Fruit fly (Drosophila melanogaster) whole organism, embryonic: ENCODE results near the gene Ugt35E2.

Source experiments
- Ada2b ChIP-seq: fragments of 200-800 bp; sonication (Bioruptor generic); IDR thresholded peaks from 2 replicates; pipeline ENCODE4 v1.3.6; 2022; ENCODE audit warnings: missing biosample characterization, missing genetic modification characterization
- Adf1 ChIP-seq: fragments of 200-800 bp; sonication (Bioruptor generic); IDR thresholded peaks from 2 replicates; pipeline ENCODE4 v1.3.6; 2022; ENCODE audit warnings: missing biosample characterization, missing genetic modification characterization
- CG10209 ChIP-seq: fragments of 200-800 bp; sonication (Bioruptor generic); optimal IDR thresholded peaks from 3 replicates; lab custom pipeline; 2017; ENCODE audit warnings: missing biosample characterization, mild to moderate bottlenecking, missing genetic modification characterization, missing genetic modification reagents
- CG10959 ChIP-seq: fragments of 200-800 bp; sonication (Bioruptor generic); IDR thresholded peaks from 2 replicates; pipeline ENCODE4 v1.3.6; 2022; ENCODE audit warnings: missing biosample characterization, missing genetic modification characterization
- CG12659 ChIP-seq: fragments of 200-800 bp; sonication (Bioruptor generic); optimal IDR thresholded peaks from 3 replicates; lab custom pipeline; 2017; ENCODE audit warnings: mild to moderate bottlenecking, missing biosample characterization, missing genetic modification reagents, missing genetic modification characterization
- CG14014 ChIP-seq: fragments of 200-800 bp; sonication (Bioruptor generic); IDR thresholded peaks from 2 replicates; pipeline ENCODE4 v1.3.6; 2022; ENCODE audit warnings: missing biosample characterization, missing genetic modification characterization
- CG15269 ChIP-seq: fragments of 200-800 bp; sonication (Bioruptor generic); optimal IDR thresholded peaks from 2 replicates; lab custom pipeline; 2018; ENCODE audit warnings: missing biosample characterization, mild to moderate bottlenecking, missing genetic modification characterization, moderate library complexity
- CG18262 ChIP-seq: fragments of 200-800 bp; optimal IDR thresholded peaks from 3 replicates; lab custom pipeline; 2019; ENCODE audit warnings: missing biosample characterization, mild to moderate bottlenecking, missing genetic modification characterization, moderate library complexity
- CG30403 ChIP-seq: fragments of 200-800 bp; sonication (Bioruptor generic); optimal IDR thresholded peaks from 3 replicates; lab custom pipeline; 2016; ENCODE audit warnings: missing biosample characterization, missing genetic modification characterization
- CG31365 ChIP-seq: fragments of 200-800 bp; sonication (Bioruptor generic); optimal IDR thresholded peaks from 2 replicates; lab custom pipeline; 2018; ENCODE audit warnings: missing biosample characterization, mild to moderate bottlenecking, missing genetic modification characterization
- CG4707 ChIP-seq: fragments of 200-800 bp; sonication (Bioruptor generic); optimal IDR thresholded peaks from 2 replicates; lab custom pipeline; 2018; ENCODE audit warnings: missing biosample characterization, mild to moderate bottlenecking, missing genetic modification characterization, moderate library complexity
- CG7556 ChIP-seq: fragments of 200-800 bp; sonication (Bioruptor generic); optimal IDR thresholded peaks from 2 replicates; lab custom pipeline; 2017; ENCODE audit warnings: missing biosample characterization, mild to moderate bottlenecking, missing genetic modification characterization
- CG8478 ChIP-seq: fragments of >200 bp; optimal IDR thresholded peaks from 2 replicates; lab custom pipeline; 2018
- D ChIP-seq, 2 experiments: fragments of 200-800 bp in 1 of 2; fragments of >200 bp in 1 of 2; sonication (Bioruptor generic) in 1 of 2; optimal IDR thresholded peaks; 2 replicates in 1 of 2; 3 replicates in 1 of 2; lab custom pipeline; 2017; ENCODE audit warnings: mild to moderate bottlenecking in 1 of 2, missing biosample characterization in 1 of 2, missing genetic modification characterization in 1 of 2, missing genetic modification reagents in 1 of 2
- D19B ChIP-seq: fragments of 200-800 bp; sonication (Bioruptor generic); optimal IDR thresholded peaks from 2 replicates; lab custom pipeline; 2017; ENCODE audit warnings: missing biosample characterization, mild to moderate bottlenecking, missing genetic modification characterization
- Dek ChIP-seq: fragments of 200-800 bp; sonication (Bioruptor generic); optimal IDR thresholded peaks from 3 replicates; lab custom pipeline; 2019; ENCODE audit warnings: missing biosample characterization, mild to moderate bottlenecking, missing genetic modification characterization, moderate library complexity
- Dll ChIP-seq: fragments of 200-800 bp; sonication (Bioruptor generic); IDR thresholded peaks from 4 replicates; pipeline ENCODE4 v1.3.6; 2022; ENCODE audit warnings: missing biosample characterization, missing genetic modification characterization; ENCODE audit not compliant: partially characterized antibody
- HLHmδ ChIP-seq: fragments of 200-800 bp; sonication (Bioruptor generic); optimal IDR thresholded peaks from 2 replicates; lab custom pipeline; 2018; ENCODE audit warnings: missing biosample characterization, mild to moderate bottlenecking, missing genetic modification characterization, moderate library complexity
- Hey ChIP-seq: fragments of 200-800 bp; sonication (Bioruptor generic); optimal IDR thresholded peaks from 3 replicates; lab custom pipeline; 2018; ENCODE audit warnings: missing biosample characterization, mild to moderate bottlenecking, missing genetic modification characterization
- Hr78 ChIP-seq, 2 experiments: fragments of 200-800 bp in 1 of 2; fragments of >200 bp in 1 of 2; sonication (Bioruptor generic) in 1 of 2; optimal IDR thresholded peaks; 2 replicates each; lab custom pipeline; 2017 to 2019; ENCODE audit warnings: missing biosample characterization in 2 of 2, missing genetic modification characterization in 2 of 2, mild to moderate bottlenecking in 1 of 2, moderate library complexity in 1 of 2
- Kr ChIP-seq: fragments of 200-800 bp; sonication (Bioruptor generic); optimal IDR thresholded peaks from 2 replicates; lab custom pipeline; 2017; ENCODE audit warnings: missing biosample characterization, mild to moderate bottlenecking, missing genetic modification characterization
- Med ChIP-seq: fragments of 200-800 bp; sonication (Bioruptor generic); peaks from one replicate; lab custom pipeline; 2016; ENCODE audit warnings: missing biosample characterization, missing genetic modification characterization, mild to moderate bottlenecking, inconsistent platforms, moderate library complexity
- NFAT ChIP-seq: fragments of 200-800 bp; sonication (Bioruptor generic); IDR thresholded peaks from 2 replicates; pipeline ENCODE4 v1.3.6; 2022; ENCODE audit warnings: missing biosample characterization, missing genetic modification characterization
- Oli ChIP-seq: fragments of 200-800 bp; sonication (Bioruptor generic); optimal IDR thresholded peaks from 2 replicates; lab custom pipeline; 2018; ENCODE audit warnings: missing biosample characterization, mild to moderate bottlenecking, missing genetic modification characterization, moderate library complexity
- Opbp ChIP-seq: fragments of 200-800 bp; sonication (Bioruptor generic); IDR thresholded peaks from 3 replicates; pipeline ENCODE4 v1.3.6; 2022; ENCODE audit warnings: missing biosample characterization, missing genetic modification characterization; ENCODE audit not compliant: partially characterized antibody
- Scr ChIP-seq: fragments of 200-800 bp; sonication (Bioruptor generic); IDR thresholded peaks from 2 replicates; pipeline ENCODE4 v1.3.6; 2022; ENCODE audit warnings: missing biosample characterization, missing genetic modification characterization; ENCODE audit not compliant: partially characterized antibody
- Sin3A ChIP-seq: fragments of >200 bp; optimal IDR thresholded peaks from 2 replicates; lab custom pipeline; 2018
- Stat92E ChIP-seq, 3 experiments: fragments of >200 bp in 2 of 3; fragments of 200-800 bp in 1 of 3; sonication (Bioruptor generic) in 1 of 3; optimal IDR thresholded peaks; 2 replicates each; lab custom pipeline; 2017 to 2019; ENCODE audit warnings: missing biosample characterization in 3 of 3, missing genetic modification characterization in 3 of 3, mild to moderate bottlenecking in 1 of 3, moderate library complexity in 1 of 3
- Tbp ChIP-seq: fragments of >200 bp; optimal IDR thresholded peaks from 2 replicates; lab custom pipeline; 2018; ENCODE audit warnings: missing biosample characterization, missing genetic modification characterization
- YL-1 ChIP-seq: fragments of 200-800 bp; sonication (Bioruptor generic); optimal IDR thresholded peaks from 3 replicates; lab custom pipeline; 2017; ENCODE audit warnings: missing biosample characterization, mild to moderate bottlenecking, missing genetic modification characterization
- ab ChIP-seq: fragments of 200-800 bp; sonication (Bioruptor generic); optimal IDR thresholded peaks from 2 replicates; lab custom pipeline; 2016; ENCODE audit warnings: missing biosample characterization, missing genetic modification characterization
- aop ChIP-seq: fragments of 200-800 bp; sonication (Bioruptor generic); IDR thresholded peaks from 2 replicates; pipeline ENCODE4 v1.3.6; 2022; ENCODE audit warnings: missing biosample characterization, missing genetic modification characterization
- ara ChIP-seq: fragments of 200-800 bp; sonication (Bioruptor generic); IDR thresholded peaks from 2 replicates; pipeline ENCODE4 v1.3.6; 2022; ENCODE audit warnings: missing biosample characterization, missing genetic modification characterization
- da ChIP-seq: fragments of 200-800 bp; sonication (Bioruptor generic); optimal IDR thresholded peaks from 2 replicates; lab custom pipeline; 2016; ENCODE audit warnings: missing biosample characterization, missing genetic modification characterization
- en ChIP-seq: fragments of 200-800 bp; sonication (Bioruptor generic); optimal IDR thresholded peaks from 2 replicates; lab custom pipeline; 2016; ENCODE audit warnings: missing biosample characterization, missing genetic modification characterization
- fd96Cb ChIP-seq: fragments of 200-800 bp; sonication (Bioruptor generic); optimal IDR thresholded peaks from 2 replicates; lab custom pipeline; 2018; ENCODE audit warnings: missing biosample characterization, mild to moderate bottlenecking, missing genetic modification characterization, moderate library complexity
- fru ChIP-seq: fragments of >200 bp; optimal IDR thresholded peaks from 2 replicates; lab custom pipeline; 2017
- fu2 ChIP-seq: fragments of 200-800 bp; sonication (Bioruptor generic); optimal IDR thresholded peaks from 2 replicates; lab custom pipeline; 2016; ENCODE audit warnings: missing biosample characterization, missing genetic modification characterization
- gro ChIP-seq: fragments of 200-800 bp; sonication (Bioruptor generic); optimal IDR thresholded peaks from 2 replicates; lab custom pipeline; 2016; ENCODE audit warnings: missing biosample characterization, missing genetic modification characterization
- lilli ChIP-seq: fragments of 200-800 bp; sonication (Bioruptor generic); optimal IDR thresholded peaks from 3 replicates; lab custom pipeline; 2016; ENCODE audit warnings: missing biosample characterization, missing genetic modification characterization
- lola ChIP-seq, 3 experiments: fragments of >200 bp in 2 of 3; fragments of 200-800 bp in 1 of 3; sonication (Bioruptor generic) in 1 of 3; optimal IDR thresholded peaks; 2 replicates each; lab custom pipeline; 2017 to 2019; ENCODE audit warnings: missing biosample characterization in 3 of 3, missing genetic modification characterization in 3 of 3, mild to moderate bottlenecking in 1 of 3, moderate library complexity in 1 of 3
- mam ChIP-seq: fragments of 200-800 bp; sonication (Bioruptor generic); optimal IDR thresholded peaks from 3 replicates; lab custom pipeline; 2016; ENCODE audit warnings: missing biosample characterization, missing genetic modification characterization
- nerfin-2 ChIP-seq: fragments of 200-800 bp; sonication (Bioruptor generic); IDR thresholded peaks from 2 replicates; pipeline ENCODE4 v1.3.6; 2022; ENCODE audit warnings: missing biosample characterization, missing genetic modification characterization; ENCODE audit not compliant: partially characterized antibody
- org-1 ChIP-seq: fragments of 200-800 bp; sonication (Bioruptor generic); optimal IDR thresholded peaks from 2 replicates; lab custom pipeline; 2017; ENCODE audit warnings: missing biosample characterization, missing genetic modification characterization
- pan ChIP-seq, 4 experiments: fragments of >200 bp in 3 of 4; fragments of 200-800 bp in 1 of 4; sonication (Bioruptor generic) in 1 of 4; optimal IDR thresholded peaks in 3 of 4; IDR thresholded peaks in 1 of 4; 2 replicates each; pipeline versions ENCODE4 v1.3.6 to Lab custom; 2017 to 2022; ENCODE audit warnings: missing biosample characterization in 2 of 4, missing genetic modification characterization in 2 of 4, mixed read lengths in 1 of 4
- ttk ChIP-seq: fragments of 200-800 bp; sonication (Bioruptor generic); IDR thresholded peaks from 2 replicates; pipeline ENCODE4 v2.1.2; 2022; ENCODE audit warnings: missing biosample characterization, missing genetic modification characterization

Gene Ugt35E2

DNA sequence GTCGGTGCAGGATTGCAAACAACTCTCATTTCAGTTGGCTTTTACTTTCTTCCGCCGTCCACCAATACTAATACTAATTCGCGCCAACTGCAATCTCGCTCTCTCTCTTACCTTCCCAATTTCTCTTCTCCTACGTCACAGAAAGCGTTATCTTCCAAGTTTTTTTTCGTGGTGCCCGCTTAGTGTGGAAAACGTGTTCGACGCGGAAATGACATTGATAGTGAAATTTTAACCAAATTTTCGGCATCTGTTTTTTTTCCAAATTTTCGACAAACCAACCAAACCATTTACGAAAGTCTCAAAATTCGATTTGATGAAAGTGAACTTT lies 29.6 kb upstream of the Ugt35E2 start, which contains the start of gene cu (continued):
- no peak for TF ChIP-seq CG18262 (tag; lab: Kevin White, UChicago)
- TF ChIP-seq mam, result peak; percentile 90
- peak; percentile 49; the same call in 1 of the 2 replicates for TF ChIP-seq aop (GFP tag; lab: Robert Waterston, UW)
- TF ChIP-seq lola (GFP tag; optimal IDR thresholded peaks at IDR 0.05; lab: Kevin White, UChicago), result peak in 1 of 3 experiments; percentile 26
- peak; percentile 76 for TF ChIP-seq ab (GFP tag; lab: Kevin White, UChicago)
- TF ChIP-seq, all 482 proteins: peak for 15

DNA sequence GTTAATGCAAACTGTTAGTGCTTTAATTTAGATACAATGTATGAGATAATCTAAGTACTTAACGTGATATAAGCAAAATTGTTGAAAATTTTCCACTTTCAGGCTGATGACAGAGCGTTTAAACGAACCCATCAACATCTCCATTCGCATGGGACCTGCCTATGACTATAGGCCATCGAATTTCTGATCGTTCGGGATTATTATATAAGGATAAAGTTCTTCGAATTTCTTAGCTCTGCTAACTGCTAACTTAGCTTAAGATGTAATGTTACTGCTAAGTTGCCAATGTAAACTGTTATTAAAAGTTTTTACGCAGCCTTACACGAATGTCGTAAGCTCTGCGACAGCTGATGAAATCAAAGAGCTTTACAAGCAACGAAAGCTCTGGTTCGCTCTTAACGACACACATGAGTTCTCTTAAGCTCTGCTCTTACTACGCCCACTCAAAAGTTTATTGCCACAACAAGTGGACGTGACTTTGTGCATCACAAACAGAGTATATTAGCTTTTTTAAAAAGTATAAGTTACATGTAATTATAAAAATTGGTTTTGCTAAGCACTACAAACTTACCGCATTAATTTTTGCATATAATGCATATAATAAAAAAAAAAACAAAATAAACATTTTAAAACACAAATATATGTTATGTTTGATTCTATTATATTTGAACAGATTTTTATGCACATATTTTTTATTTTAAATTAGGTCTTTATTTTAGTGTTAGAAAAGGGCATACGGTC lies 29.0 kb upstream of the Ugt35E2 start:
- TF ChIP-seq ab (GFP tag; lab: Kevin White, UChicago) (no peak), YL-1 (peak; percentile 90), fru (lab: Kevin White, UChicago) (no peak), Ada2b (GFP tag; lab: Robert Waterston, UW) (peak; percentile 97), da (GFP tag; lab: Kevin White, UChicago) (peak; percentile 82), nerfin-2 (no peak), CG14014 (GFP tag; lab: Robert Waterston, UW) (peak; percentile 98), gro (GFP tag; lab: Kevin White, UChicago) (peak; percentile 41), lilli (GFP tag; lab: Kevin White, UChicago) (peak; percentile 94), ara (peak; percentile 96), org-1 (GFP tag; lab: Kevin White, UChicago) (peak; percentile 98), D19B (GFP tag; lab: Kevin White, UChicago) (peak; percentile 96), CG30403 (GFP tag; lab: Kevin White, UChicago) (peak; percentile 99), Stat92E (GFP tag; optimal IDR thresholded peaks at IDR 0.05; lab: Kevin White, UChicago) (peak in 1 of 3 experiments; percentile 99), Hey (tag; lab: Kevin White, UChicago) (peak; percentile 72), CG4707 (GFP tag; lab: Kevin White, UChicago) (peak; percentile 82), Dek (tag; lab: Kevin White, UChicago) (peak; percentile 99), CG15269 (tag; lab: Kevin White, UChicago) (peak; percentile 99), ttk (GFP tag; lab: Robert Waterston, UW) (peak; percentile 98), NFAT (peak; percentile 95), D (optimal IDR thresholded peaks at IDR 0.05; lab: Kevin White, UChicago) (no peak), D (GFP tag; optimal IDR thresholded peaks at IDR 0.05; lab: Kevin White, UChicago) (peak; percentile 99), Dll (GFP tag; lab: Robert Waterston, UW) (no peak), CG8478 (lab: Kevin White, UChicago) (no peak), Sin3A (no peak), en (GFP tag; lab: Kevin White, UChicago) (peak; percentile 31), pan (optimal IDR thresholded peaks at IDR 0.05; lab: Kevin White, UChicago) (no peak), pan (GFP tag; optimal IDR thresholded peaks at IDR 0.05 in 1 of 2, IDR thresholded peaks at IDR 0.05 in 1 of 2) (peak in 1 of 2 experiments; percentile 99), CG10209 (GFP tag; lab: Kevin White, UChicago) (peak; percentile 99), Hr78 (GFP tag; optimal IDR thresholded peaks at IDR 0.05; lab: Kevin White, UChicago) (peak in 1 of 2 experiments; percentile 96), CG10959 (GFP tag; lab: Robert Waterston, UW) (peak; percentile 84), Kr (no peak), fu2 (peak; percentile 90), Scr (GFP tag; lab: Robert Waterston, UW) (no peak), CG12659 (peak; percentile 99), Opbp (no peak), Adf1 (GFP tag; lab: Robert Waterston, UW) (peak; percentile 88), Oli (tag; lab: Kevin White, UChicago) (peak; percentile 99), HLHmδ (GFP tag; lab: Kevin White, UChicago) (no peak), fd96Cb (peak; percentile 99), CG7556 (GFP tag; lab: Kevin White, UChicago) (peak; percentile 100), CG31365 (tag; lab: Kevin White, UChicago) (peak; percentile 66), Tbp (GFP tag; lab: Kevin White, UChicago) (no peak), Med (GFP tag; lab: Kevin White, UChicago) (peak; percentile 98)
